Worm (Caenorhabditis elegans): ENCODE measurements around the gene frpr-11.
A peak's percentile ranks its signal among the peaks of the same experiment; 100 is the strongest.

frpr-11 gene

ce11 chrV:8935104-8935503, 28.1 kb downstream of the frpr-11 start:
- no peak for TF ChIP-seq mes-4 (tag; optimal IDR thresholded peaks at IDR 0.05)
- no peak for TF ChIP-seq egl-18 (GFP tag; IDR thresholded peaks at IDR 0.05)
- no peak for TF ChIP-seq Y79H2A.3 (GFP tag; conservative IDR thresholded peaks at IDR 0.05)
- TF ChIP-seq nhr-80 (tag; optimal IDR thresholded peaks at IDR 0.05), result peak; percentile 24
- TF ChIP-seq attf-5 (GFP tag; optimal IDR thresholded peaks at IDR 0.05), result peak; percentile 15
- TF ChIP-seq ama-1 (optimal IDR thresholded peaks at IDR 0.05), result peak; percentile 29
- no peak for TF ChIP-seq ama-1 (GFP tag; optimal IDR thresholded peaks at IDR 0.05)
- no peak for TF ChIP-seq T26A5.8 (tag; optimal IDR thresholded peaks at IDR 0.05)
- TF ChIP-seq K11D2.4 (GFP tag; IDR thresholded peaks at IDR 0.05), result no peak
- TF ChIP-seq lin-54 (GFP tag; optimal IDR thresholded peaks at IDR 0.05), result peak; percentile 5
- no peak for TF ChIP-seq zim-3 (tag; optimal IDR thresholded peaks at IDR 0.05)
- no peak for TF ChIP-seq F22D6.2 (tag; optimal IDR thresholded peaks at IDR 0.05)
- TF ChIP-seq lsy-27 (tag; optimal IDR thresholded peaks at IDR 0.05; ENCODE audit: borderline replicate concordance, insufficient read depth), result no peak
- TF ChIP-seq lin-40 (tag; optimal IDR thresholded peaks at IDR 0.05), result peak; percentile 18
- no peak for TF ChIP-seq mel-28 (tag; optimal IDR thresholded peaks at IDR 0.05; ENCODE audit: borderline replicate concordance)
- 0 out of 2 replicates have a peak, but pooled peaks have one; percentile 16 for TF ChIP-seq attf-6 (GFP tag; IDR thresholded peaks at IDR 0.05)
- TF ChIP-seq let-526 (GFP tag; IDR thresholded peaks at IDR 0.05), result no peak
- TF ChIP-seq nhr-27 (tag; optimal IDR thresholded peaks at IDR 0.05), result no peak
- TF ChIP-seq C06A6.2 (GFP tag; conservative IDR thresholded peaks at IDR 0.05), result 0 out of 2 replicates have a peak, but pooled peaks have one; percentile 9
- TF ChIP-seq B0261.1 (tag; optimal IDR thresholded peaks at IDR 0.05), result no peak
- TF ChIP-seq ZK185.1 (tag; optimal IDR thresholded peaks at IDR 0.05; ENCODE audit: poor library complexity, severe bottlenecking), result no peak
- TF ChIP-seq cebp-1 (GFP tag; IDR thresholded peaks at IDR 0.05), result no peak
- peak; percentile 15 for TF ChIP-seq cebp-1 (tag; optimal IDR thresholded peaks at IDR 0.05)
- TF ChIP-seq F57A8.1 (GFP tag; optimal IDR thresholded peaks at IDR 0.05), result no peak
- TF ChIP-seq F33H1.4 (GFP tag; IDR thresholded peaks at IDR 0.05), result no peak
- peak; percentile 18 for TF ChIP-seq ztf-26 (tag; optimal IDR thresholded peaks at IDR 0.05)
- no peak for TF ChIP-seq let-607 (tag; optimal IDR thresholded peaks at IDR 0.05)
- TF ChIP-seq ceh-79 (tag; optimal IDR thresholded peaks at IDR 0.05), result no peak
- TF ChIP-seq ztf-3 (GFP tag; optimal IDR thresholded peaks at IDR 0.05), result no peak

DNA sequence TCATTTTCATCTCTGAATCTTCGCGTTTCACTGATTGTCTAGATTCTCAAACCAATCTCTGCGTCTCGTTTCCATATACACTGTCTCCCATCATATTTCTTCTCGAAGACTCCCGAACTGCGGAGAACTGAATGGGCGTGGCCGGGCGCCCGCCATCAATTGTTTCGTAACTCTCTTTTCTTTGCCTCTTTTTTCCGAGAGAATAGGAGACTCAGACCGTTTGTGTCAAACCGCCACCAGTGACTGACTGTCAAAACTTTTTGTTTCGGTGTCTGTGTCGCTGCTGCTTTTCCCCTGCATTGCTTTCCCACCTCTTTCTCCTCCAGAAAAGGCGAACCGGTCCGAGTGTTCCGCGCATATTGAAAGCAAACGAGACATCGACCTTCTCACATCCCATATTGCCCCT, 29.2 kb downstream of the frpr-11 start, which contains the start of gene unc-23:
TSS of gene unc-23 (plus strand) at position 176 of the 406 bp plus-strand sequence.
- TF ChIP-seq Y79H2A.3 (GFP tag; conservative IDR thresholded peaks at IDR 0.05) (no peak), somi-1 (GFP tag; optimal IDR thresholded peaks at IDR 0.05) (peak; percentile 79), lin-40 (tag; optimal IDR thresholded peaks at IDR 0.05) (peak; percentile 91), dpl-1 (GFP tag; optimal IDR thresholded peaks at IDR 0.05) (no peak), hmg-1.2 (GFP tag; IDR thresholded peaks at IDR 0.05) (peak; percentile 85), tbp1 (GFP tag; optimal IDR thresholded peaks at IDR 0.05) (peak; percentile 65), Y67H2A.10 (GFP tag; conservative IDR thresholded peaks at IDR 0.05) (0 out of 2 replicates have a peak, but pooled peaks have one; percentile 59), C06A6.2 (GFP tag; conservative IDR thresholded peaks at IDR 0.05) (peak; percentile 66), F22D6.2 (tag; optimal IDR thresholded peaks at IDR 0.05) (peak; percentile 60), cebp-1 (GFP tag; IDR thresholded peaks at IDR 0.05) (peak; percentile 95), cebp-1 (tag; optimal IDR thresholded peaks at IDR 0.05) (peak; percentile 98), K12H6.12 (tag; optimal IDR thresholded peaks at IDR 0.05) (peak; percentile 56), hrde-1 (tag; optimal IDR thresholded peaks at IDR 0.05; ENCODE audit: borderline replicate concordance) (no peak), chd-7 (tag; optimal IDR thresholded peaks at IDR 0.05) (peak; percentile 89), rcor-1 (GFP tag; IDR thresholded peaks at IDR 0.05) (peak; percentile 62), K11D2.4 (GFP tag; IDR thresholded peaks at IDR 0.05) (peak; percentile 86), hsf-1 (GFP tag; IDR thresholded peaks at IDR 0.05) (peak; percentile 98), egl-44 (GFP tag; IDR thresholded peaks at IDR 0.05) (peak; percentile 48), lsl-1 (GFP tag; optimal IDR thresholded peaks at IDR 0.05) (no peak), repo-1 (tag; optimal IDR thresholded peaks at IDR 0.05) (peak; percentile 24), ets-4 (GFP tag; optimal IDR thresholded peaks at IDR 0.05) (peak; percentile 69), zim-3 (tag; optimal IDR thresholded peaks at IDR 0.05) (peak; percentile 44), zfh-2 (GFP tag; conservative IDR thresholded peaks at IDR 0.05) (peak; percentile 89), him-1 (tag; optimal IDR thresholded peaks at IDR 0.05) (no peak), rpc-1 (optimal IDR thresholded peaks at IDR 0.05) (peak; percentile 64), rpc-1 (tag; optimal IDR thresholded peaks at IDR 0.05) (no peak), madf-3 (GFP tag; IDR thresholded peaks at IDR 0.05) (no peak)

All from whole organism, young adult.